Fruit fly (Drosophila melanogaster) S2 (cell line): ENCODE data around the gene CG31370.

Experiments
- CG8478 ChIP-seq: fragments of >200 bp; optimal IDR thresholded peaks from 2 replicates; lab custom pipeline; 2018
- CTCF ChIP-seq, 2 experiments: fragments of >200 bp; optimal IDR thresholded peaks; 2 replicates each; lab custom pipeline; 2018

The CG31370 gene

dm6 chr3R:25302239-25302638 is at the start of gene CG31370:
Gene CG31370 (plus strand): TSS chr3R:25302464.
- TF ChIP-seq CG8478 (lab: Kevin White, UChicago) (no peak), CTCF (optimal IDR thresholded peaks at IDR 0.05; lab: Kevin White, UChicago) (no peak)

dm6 chr3R:25258628-25259240 is 43.5 kb upstream of the CG31370 start, which contains the start of gene CG11857:
Gene CG11857 (plus strand): TSS chr3R:25258898.
- TF ChIP-seq CG8478 (lab: Kevin White, UChicago) (no peak), CTCF (optimal IDR thresholded peaks at IDR 0.05; lab: Kevin White, UChicago) (peak; percentile 7 to 17)

dm6 chr3R:25260670-25261069 is 41.6 kb upstream of the CG31370 start:
- TF ChIP-seq CG8478 (lab: Kevin White, UChicago) = no peak
- no peak for TF ChIP-seq CTCF (optimal IDR thresholded peaks at IDR 0.05; lab: Kevin White, UChicago)

dm6 chr3R:25262322-25262761 is 39.9 kb upstream of the CG31370 start, which contains the start of the genes Kdsr and CG11858:
Gene Kdsr (minus strand): TSS chr3R:25262498.
Gene CG11858 (plus strand): TSS chr3R:25262741.
- TF ChIP-seq CTCF (optimal IDR thresholded peaks at IDR 0.05; lab: Kevin White, UChicago) = no peak
- no peak for TF ChIP-seq CG8478 (lab: Kevin White, UChicago)

dm6 chr3R:25265589-25266201 is 36.6 kb upstream of the CG31370 start, which contains the start of the genes GlnRS and RIOK2:
Gene GlnRS (minus strand): TSS chr3R:25265721.
Gene RIOK2 (plus strand): TSS chr3R:25265844.
- no peak for TF ChIP-seq CG8478 (lab: Kevin White, UChicago)
- peak; percentile 0 to 51 for TF ChIP-seq CTCF (optimal IDR thresholded peaks at IDR 0.05; lab: Kevin White, UChicago)

- TF ChIP-seq CG8478 (lab: Kevin White, UChicago) (no peak), CTCF (optimal IDR thresholded peaks at IDR 0.05; lab: Kevin White, UChicago) (no peak)
Observed at dm6 chr3R:25266751-25267150, 35.5 kb upstream of the CG31370 start.

dm6 chr3R:25269909-25270308 is 32.4 kb upstream of the CG31370 start, which contains the start of the genes CG11889 and CG11891:
Gene CG11889 (plus strand): TSS chr3R:25270209.
Gene CG11891 (plus strand): TSS chr3R:25270209.
- no peak for TF ChIP-seq CG8478 (lab: Kevin White, UChicago)
- no peak for TF ChIP-seq CTCF (optimal IDR thresholded peaks at IDR 0.05; lab: Kevin White, UChicago)

- TF ChIP-seq CTCF (optimal IDR thresholded peaks at IDR 0.05; lab: Kevin White, UChicago) (no peak), CG8478 (lab: Kevin White, UChicago) (no peak)
Observed at dm6 chr3R:25273537-25273936, 28.7 kb upstream of the CG31370 start, which contains the start of gene CG11878. Gene CG11878 (plus strand): TSS chr3R:25273837.

- TF ChIP-seq CG8478 (lab: Kevin White, UChicago) = no peak
- TF ChIP-seq CTCF (optimal IDR thresholded peaks at IDR 0.05; lab: Kevin White, UChicago) = no peak
Observed at dm6 chr3R:25275276-25275675, 27.0 kb upstream of the CG31370 start.

dm6 chr3R:25277112-25277511 is 25.2 kb upstream of the CG31370 start, which contains the start of gene CG10513:
Gene CG10513 (minus strand): TSS chr3R:25277212.
- no peak for TF ChIP-seq CG8478 (lab: Kevin White, UChicago)
- no peak for TF ChIP-seq CTCF (optimal IDR thresholded peaks at IDR 0.05; lab: Kevin White, UChicago)

- no peak for TF ChIP-seq CTCF (optimal IDR thresholded peaks at IDR 0.05; lab: Kevin White, UChicago)
- no peak for TF ChIP-seq CG8478 (lab: Kevin White, UChicago)
Observed at dm6 chr3R:25279796-25280350, 22.4 kb upstream of the CG31370 start, which contains the start of gene CG10514. Gene CG10514 (minus strand): TSS chr3R:25279846.

- TF ChIP-seq CG8478 (lab: Kevin White, UChicago) (no peak), CTCF (optimal IDR thresholded peaks at IDR 0.05; lab: Kevin White, UChicago) (no peak)
Observed at dm6 chr3R:25281165-25281564, 21.1 kb upstream of the CG31370 start, which contains the start of gene CG11892. Gene CG11892 (plus strand): TSS chr3R:25281548.

dm6 chr3R:25283209-25283670 is 19.0 kb upstream of the CG31370 start, which contains the start of gene CG31300:
Gene CG31300 (plus strand): TSS chr3R:25283620.
- no peak for TF ChIP-seq CTCF (optimal IDR thresholded peaks at IDR 0.05; lab: Kevin White, UChicago)
- no peak for TF ChIP-seq CG8478 (lab: Kevin White, UChicago)

- no peak for TF ChIP-seq CTCF (optimal IDR thresholded peaks at IDR 0.05; lab: Kevin White, UChicago)
- TF ChIP-seq CG8478 (lab: Kevin White, UChicago) = no peak
Observed at dm6 chr3R:25285173-25285572, 17.1 kb upstream of the CG31370 start, which contains the start of gene CG31104. Gene CG31104 (plus strand): TSS chr3R:25285473.
